Worm (Caenorhabditis elegans): Measurements from ENCODE around the gene K10H10.6.

- TF ChIP-seq pqm-1 (tag; optimal IDR thresholded peaks at IDR 0.05) (no peak), ttx-3 (tag; optimal IDR thresholded peaks at IDR 0.05) (no peak), ceh-9 (tag; optimal IDR thresholded peaks at IDR 0.05) (no peak), nfya-1 (tag; optimal IDR thresholded peaks at IDR 0.05) (no peak), fkh-10 (GFP tag; optimal IDR thresholded peaks at IDR 0.05) (no peak), unc-3 (GFP tag; conservative IDR thresholded peaks at IDR 0.05) (no peak), unc-3 (tag; optimal IDR thresholded peaks at IDR 0.05) (no peak), ama-1 (optimal IDR thresholded peaks at IDR 0.05) (no peak), ceh-6 (GFP tag; optimal IDR thresholded peaks at IDR 0.05) (no peak), tbx-7 (tag; optimal IDR thresholded peaks at IDR 0.05) (no peak), ceh-18 (tag; optimal IDR thresholded peaks at IDR 0.05) (no peak), pros-1 (tag; optimal IDR thresholded peaks at IDR 0.05) (no peak), unc-86 (tag; optimal IDR thresholded peaks at IDR 0.05) (no peak), nhr-11 (tag; optimal IDR thresholded peaks at IDR 0.05) (no peak), pha-4 (tag; optimal IDR thresholded peaks at IDR 0.05) (no peak)
Measured at ce11 chrII:14474700-14475099, 28.4 kb upstream of the K10H10.6 start.

All from whole organism, late embryonic.